Worm (Caenorhabditis elegans) whole organism, late embryonic: Measurements from ENCODE around the gene K08E4.3.

Source experiments
- K02D7.2 ChIP-seq: sonication (generic microtip); optimal IDR thresholded peaks from 2 replicates; lab custom pipeline; 2017; ENCODE audit warnings: mild to moderate bottlenecking, missing genetic modification characterization, missing compliant biosample characterization
- T23F11.4 ChIP-seq: fragments of 200-800 bp; sonication (Bioruptor generic); optimal IDR thresholded peaks from 2 replicates; lab custom pipeline; 2018; ENCODE audit warnings: mild to moderate bottlenecking, missing genetic modification characterization, missing compliant biosample characterization
- pha-4 ChIP-seq: fragments of 150-350 bp; optimal IDR thresholded peaks from 2 replicates; lab custom pipeline; 2018; ENCODE audit warnings: missing biosample characterization, missing genetic modification reagents, missing genetic modification characterization
- pqm-1 ChIP-seq: sonication (generic microtip); optimal IDR thresholded peaks from 2 replicates; lab custom pipeline; 2016; ENCODE audit warnings: missing genetic modification characterization, missing compliant biosample characterization
- pros-1 ChIP-seq: fragments of 150-350 bp; optimal IDR thresholded peaks from 2 replicates; lab custom pipeline; 2014; ENCODE audit warnings: missing biosample characterization, missing genetic modification reagents, missing genetic modification characterization

ce11 chrIV:12086498-12086897 is 29.0 kb downstream of the K08E4.3 start:
- TF ChIP-seq pros-1 (tag; lab: Kevin White, UChicago) (no peak), pqm-1 (tag; lab: Kevin White, UChicago) (no peak), K02D7.2 (peak; percentile 51), T23F11.4 (GFP tag; lab: Kevin White, UChicago) (peak; percentile 66), pha-4 (tag; lab: Kevin White, UChicago) (no peak)
